Fruit fly (Drosophila melanogaster) whole organism, embryonic: Measurements from ENCODE around the gene lin-52.

Experiments used
- CG1233 ChIP-seq: fragments of 200-800 bp; sonication (Bioruptor generic); optimal IDR thresholded peaks from 4 replicates; lab custom pipeline; 2018; ENCODE audit warnings: missing biosample characterization, mild to moderate bottlenecking, missing genetic modification characterization
- CG14441 ChIP-seq: fragments of 200-800 bp; sonication (Bioruptor generic); IDR thresholded peaks from 2 replicates; pipeline ENCODE4 v1.3.6; 2022; ENCODE audit warnings: missing biosample characterization, missing genetic modification characterization
- CG15514 ChIP-seq: fragments of 200-800 bp; sonication (Bioruptor generic); optimal IDR thresholded peaks from 3 replicates; lab custom pipeline; 2017; ENCODE audit warnings: missing biosample characterization, missing genetic modification characterization, mild to moderate bottlenecking, moderate library complexity, missing genetic modification reagents
- CG16779 ChIP-seq: fragments of 200-800 bp; sonication (Bioruptor generic); IDR thresholded peaks from 2 replicates; pipeline ENCODE4 v1.3.6; 2022; ENCODE audit warnings: missing biosample characterization, missing genetic modification characterization
- CG17829 ChIP-seq: fragments of 200-800 bp; optimal IDR thresholded peaks from 2 replicates; lab custom pipeline; 2019; ENCODE audit warnings: missing biosample characterization, mild to moderate bottlenecking, missing genetic modification characterization, moderate library complexity
- CG17912 ChIP-seq: fragments of 200-800 bp; sonication (Bioruptor generic); optimal IDR thresholded peaks from 2 replicates; lab custom pipeline; 2018; ENCODE audit warnings: missing biosample characterization, mild to moderate bottlenecking, missing genetic modification characterization
- CG2202 ChIP-seq: fragments of 200-800 bp; sonication (Bioruptor generic); optimal IDR thresholded peaks from 2 replicates; lab custom pipeline; 2018; ENCODE audit warnings: missing biosample characterization, mild to moderate bottlenecking, missing genetic modification characterization
- CG4282 ChIP-seq: fragments of 200-800 bp; sonication (Bioruptor generic); optimal IDR thresholded peaks from 2 replicates; lab custom pipeline; 2016; ENCODE audit warnings: missing biosample characterization, missing genetic modification characterization
- CG4617 ChIP-seq: fragments of 200-800 bp; sonication (Bioruptor generic); optimal IDR thresholded peaks from 3 replicates; lab custom pipeline; 2016; ENCODE audit warnings: missing biosample characterization, missing genetic modification characterization, borderline replicate concordance
- CG4854 ChIP-seq: fragments of 200-800 bp; sonication (Bioruptor generic); optimal IDR thresholded peaks from 2 replicates; lab custom pipeline; 2016; ENCODE audit warnings: missing biosample characterization, missing genetic modification characterization, inconsistent platforms
- CG6175 ChIP-seq: fragments of 200-800 bp; sonication (Bioruptor generic); IDR thresholded peaks from 3 replicates; pipeline ENCODE4 v1.3.6; 2022; ENCODE audit warnings: missing biosample characterization, missing genetic modification characterization
- CG6791 ChIP-seq: fragments of 200-800 bp; sonication (Bioruptor generic); IDR thresholded peaks from 3 replicates; pipeline ENCODE4 v1.3.6; 2022; ENCODE audit warnings: missing biosample characterization, missing genetic modification characterization; ENCODE audit not compliant: partially characterized antibody
- CG7372 ChIP-seq: fragments of 200-800 bp; sonication (Bioruptor generic); IDR thresholded peaks from 2 replicates; pipeline ENCODE4 v1.3.6; 2022; ENCODE audit warnings: missing biosample characterization, missing genetic modification characterization
- CG7928 ChIP-seq: fragments of 200-800 bp; sonication (Bioruptor generic); optimal IDR thresholded peaks from 2 replicates; lab custom pipeline; 2017; ENCODE audit warnings: missing biosample characterization, mild to moderate bottlenecking, missing genetic modification characterization
- CG8765 ChIP-seq: fragments of 200-800 bp; sonication (Bioruptor generic); IDR thresholded peaks from 2 replicates; pipeline ENCODE4 v1.3.6; 2022; ENCODE audit warnings: missing biosample characterization, missing genetic modification characterization
- CG8924 ChIP-seq: fragments of 200-800 bp; optimal IDR thresholded peaks from 3 replicates; lab custom pipeline; 2019; ENCODE audit warnings: missing biosample characterization, mild to moderate bottlenecking, missing genetic modification characterization, moderate library complexity
- CG9215 ChIP-seq: fragments of 200-800 bp; sonication (Bioruptor generic); IDR thresholded peaks from 2 replicates; pipeline ENCODE4 v1.3.6; 2022; ENCODE audit warnings: missing biosample characterization, missing genetic modification characterization
- CG9609 ChIP-seq: fragments of 200-800 bp; sonication (Bioruptor generic); optimal IDR thresholded peaks from 3 replicates; lab custom pipeline; 2016; ENCODE audit warnings: missing biosample characterization, missing genetic modification characterization
- Camta ChIP-seq: fragments of 200-800 bp; sonication (Bioruptor generic); optimal IDR thresholded peaks from 2 replicates; lab custom pipeline; 2016; ENCODE audit warnings: missing biosample characterization, missing genetic modification characterization
- CkIIα-i1 ChIP-seq: fragments of 200-800 bp; sonication (Bioruptor generic); IDR thresholded peaks from 2 replicates; pipeline ENCODE4 v1.3.6; 2022; ENCODE audit warnings: missing biosample characterization, missing genetic modification characterization
- HLHmδ ChIP-seq: fragments of 200-800 bp; sonication (Bioruptor generic); optimal IDR thresholded peaks from 2 replicates; lab custom pipeline; 2018; ENCODE audit warnings: missing biosample characterization, mild to moderate bottlenecking, missing genetic modification characterization, moderate library complexity
- Hey ChIP-seq: fragments of 200-800 bp; sonication (Bioruptor generic); optimal IDR thresholded peaks from 3 replicates; lab custom pipeline; 2018; ENCODE audit warnings: missing biosample characterization, mild to moderate bottlenecking, missing genetic modification characterization
- Hmx ChIP-seq: fragments of 200-800 bp; sonication (Bioruptor generic); optimal IDR thresholded peaks from 2 replicates; lab custom pipeline; 2016; ENCODE audit warnings: missing biosample characterization, missing genetic modification characterization
- Neu2 ChIP-seq: fragments of 200-800 bp; sonication (Bioruptor generic); optimal IDR thresholded peaks from 3 replicates; lab custom pipeline; 2016; ENCODE audit warnings: missing biosample characterization, missing genetic modification characterization, borderline replicate concordance
- Oaz ChIP-seq: fragments of 200-800 bp; sonication (Bioruptor generic); IDR thresholded peaks from 2 replicates; pipeline ENCODE4 v1.3.6; 2022; ENCODE audit warnings: missing biosample characterization, missing genetic modification characterization
- Side ChIP-seq: fragments of 200-800 bp; sonication (Bioruptor generic); optimal IDR thresholded peaks from 2 replicates; lab custom pipeline; 2016; ENCODE audit warnings: missing biosample characterization, missing genetic modification characterization
- Usf ChIP-seq: fragments of 200-800 bp; sonication (Bioruptor generic); optimal IDR thresholded peaks from 2 replicates; lab custom pipeline; 2017; ENCODE audit warnings: missing genotype, missing biosample characterization, missing genetic modification characterization
- Vsx1 ChIP-seq: fragments of 200-800 bp; sonication (Bioruptor generic); optimal IDR thresholded peaks from 2 replicates; lab custom pipeline; 2017; ENCODE audit warnings: missing biosample characterization, mild to moderate bottlenecking, missing genetic modification characterization, missing genetic modification reagents
- ac ChIP-seq: fragments of 200-800 bp; sonication (Bioruptor generic); optimal IDR thresholded peaks from 3 replicates; lab custom pipeline; 2017; ENCODE audit warnings: missing biosample characterization, mild to moderate bottlenecking, missing genetic modification characterization
- al ChIP-seq: fragments of 200-800 bp; sonication (Bioruptor generic); IDR thresholded peaks from 2 replicates; pipeline ENCODE4 v1.3.6; 2022; ENCODE audit warnings: missing biosample characterization, missing genetic modification characterization
- amos ChIP-seq: fragments of 200-800 bp; sonication (Bioruptor generic); IDR thresholded peaks from 2 replicates; pipeline ENCODE4 v1.3.6; 2022; ENCODE audit warnings: missing biosample characterization, missing genetic modification characterization; ENCODE audit not compliant: partially characterized antibody
- bbx ChIP-seq: fragments of 200-800 bp; sonication (Bioruptor generic); IDR thresholded peaks from 2 replicates; pipeline ENCODE4 v1.3.6; 2022; ENCODE audit warnings: missing biosample characterization, missing genetic modification characterization; ENCODE audit not compliant: partially characterized antibody
- fru ChIP-seq: fragments of >200 bp; optimal IDR thresholded peaks from 2 replicates; lab custom pipeline; 2017
- gsb-n ChIP-seq: fragments of 200-800 bp; sonication (Bioruptor generic); optimal IDR thresholded peaks from 3 replicates; lab custom pipeline; 2018; ENCODE audit warnings: missing biosample characterization, mild to moderate bottlenecking, missing genetic modification characterization
- ham ChIP-seq: fragments of 200-800 bp; sonication (Bioruptor generic); IDR thresholded peaks from 2 replicates; pipeline ENCODE4 v1.3.6; 2022; ENCODE audit warnings: missing biosample characterization, missing genetic modification characterization
- hbn ChIP-seq: fragments of 200-800 bp; sonication (Bioruptor generic); IDR thresholded peaks from 2 replicates; pipeline ENCODE4 v1.3.6; 2022; ENCODE audit warnings: missing biosample characterization, missing genetic modification characterization; ENCODE audit not compliant: partially characterized antibody
- jigr1 ChIP-seq: fragments of 200-800 bp; sonication (Bioruptor generic); IDR thresholded peaks from 3 replicates; pipeline ENCODE4 v1.3.6; 2022; ENCODE audit warnings: missing biosample characterization, missing genetic modification characterization
- ken ChIP-seq: fragments of 200-800 bp; sonication (Bioruptor generic); IDR thresholded peaks from 3 replicates; pipeline ENCODE4 v1.3.6; 2022; ENCODE audit warnings: missing biosample characterization, missing genetic modification characterization
- kni ChIP-seq: fragments of 200-800 bp; sonication (Bioruptor generic); optimal IDR thresholded peaks from 3 replicates; lab custom pipeline; 2017; ENCODE audit warnings: mild to moderate bottlenecking, missing biosample characterization, missing genetic modification reagents, missing genetic modification characterization
- lilli ChIP-seq: fragments of 200-800 bp; sonication (Bioruptor generic); optimal IDR thresholded peaks from 3 replicates; lab custom pipeline; 2016; ENCODE audit warnings: missing biosample characterization, missing genetic modification characterization
- lov ChIP-seq, 2 experiments: fragments of 200-800 bp in 1 of 2; fragments of >200 bp in 1 of 2; sonication (Bioruptor generic) in 1 of 2; IDR thresholded peaks in 1 of 2; optimal IDR thresholded peaks in 1 of 2; 2 replicates in 1 of 2; 3 replicates in 1 of 2; pipeline versions ENCODE4 v1.3.6 to Lab custom; 2017 to 2022; ENCODE audit warnings: missing biosample characterization in 1 of 2, missing genetic modification characterization in 1 of 2
- luna ChIP-seq: fragments of 200-800 bp; sonication (Bioruptor generic); optimal IDR thresholded peaks from 2 replicates; lab custom pipeline; 2016; ENCODE audit warnings: missing biosample characterization, missing genetic modification characterization
- slou ChIP-seq: fragments of 200-800 bp; sonication (Bioruptor generic); optimal IDR thresholded peaks from 3 replicates; lab custom pipeline; 2016; ENCODE audit warnings: missing biosample characterization, missing genetic modification characterization
- ssp ChIP-seq: fragments of 200-800 bp; sonication (Bioruptor generic); IDR thresholded peaks from 2 replicates; pipeline ENCODE4 v1.3.6; 2022; ENCODE audit warnings: missing biosample characterization, missing genetic modification characterization
- tna ChIP-seq: fragments of 200-800 bp; sonication (Bioruptor generic); IDR thresholded peaks from 2 replicates; pipeline ENCODE4 v1.3.6; 2022; ENCODE audit warnings: missing biosample characterization, missing genetic modification characterization; ENCODE audit not compliant: partially characterized antibody
- tup ChIP-seq: fragments of 200-800 bp; sonication (Bioruptor generic); optimal IDR thresholded peaks from 2 replicates; lab custom pipeline; 2016; ENCODE audit warnings: missing biosample characterization, mild to moderate bottlenecking, missing genetic modification characterization, moderate library complexity
- wor ChIP-seq: fragments of 200-800 bp; sonication (Bioruptor generic); IDR thresholded peaks from 2 replicates; pipeline ENCODE4 v1.3.6; 2022; ENCODE audit warnings: missing biosample characterization, missing genetic modification characterization
- zen ChIP-seq: fragments of 200-800 bp; sonication (Bioruptor generic); optimal IDR thresholded peaks from 3 replicates; lab custom pipeline; 2018; ENCODE audit warnings: missing biosample characterization, mild to moderate bottlenecking, missing genetic modification characterization, moderate library complexity

lin-52 gene

dm6 chrX:5764001-5764892 lies 9.5 kb upstream of the lin-52 start, which contains the start of the genes MAPk-Ak2 and CG42699 (continued):
- TF ChIP-seq CG8765 (no peak), CG4282 (GFP tag; lab: Kevin White, UChicago) (peak; percentile 65), Vsx1 (peak; percentile 78), luna (GFP tag; lab: Kevin White, UChicago) (peak; percentile 67), lilli (peak; percentile 67), slou (GFP tag; lab: Kevin White, UChicago) (peak; percentile 50), al (GFP tag; lab: Robert Waterston, UW) (no peak), CkIIα-i1 (GFP tag; lab: Robert Waterston, UW) (no peak), hbn (GFP tag; lab: Robert Waterston, UW) (0 out of 2 replicates have a peak, but pooled peaks have one; percentile 18), ssp (GFP tag; lab: Robert Waterston, UW) (no peak; the same call in 1 of the 2 replicates), lov (optimal IDR thresholded peaks at IDR 0.05; lab: Kevin White, UChicago) (no peak), lov (GFP tag; IDR thresholded peaks at IDR 0.05; lab: Robert Waterston, UW) (peak; percentile 61; the same call in 1 of the 3 replicates), fru (no peak), CG9609 (peak; percentile 58), Hmx (GFP tag; lab: Kevin White, UChicago) (no peak), CG17912 (GFP tag; lab: Kevin White, UChicago) (peak; percentile 92), bbx (peak; percentile 70), CG7372 (GFP tag; lab: Robert Waterston, UW) (peak; percentile 38; the same call in 1 of the 2 replicates), wor (no peak), Usf (no peak), CG14441 (GFP tag; lab: Robert Waterston, UW) (peak; percentile 56; the same call in 1 of the 2 replicates), ac (GFP tag; lab: Kevin White, UChicago) (peak; percentile 71), tup (peak; percentile 54), CG16779 (GFP tag; lab: Robert Waterston, UW) (peak; percentile 36; the same call in 1 of the 2 replicates), CG4617 (GFP tag; lab: Kevin White, UChicago) (peak; percentile 47), HLHmδ (GFP tag; lab: Kevin White, UChicago) (peak; percentile 38), ham (GFP tag; lab: Robert Waterston, UW) (no peak), CG15514 (GFP tag; lab: Kevin White, UChicago) (peak; percentile 75), CG6791 (GFP tag; lab: Robert Waterston, UW) (peak; percentile 79), CG8924 (tag; lab: Kevin White, UChicago) (peak; percentile 60), CG2202 (tag; lab: Kevin White, UChicago) (peak; percentile 79), CG7928 (peak; percentile 61), zen (tag; lab: Kevin White, UChicago) (peak; percentile 58), ken (GFP tag; lab: Robert Waterston, UW) (no peak), CG1233 (GFP tag; lab: Kevin White, UChicago) (peak; percentile 92), Oaz (GFP tag; lab: Robert Waterston, UW) (no peak), CG9215 (GFP tag; lab: Robert Waterston, UW) (no peak), kni (GFP tag; lab: Kevin White, UChicago) (peak; percentile 99), Hey (tag; lab: Kevin White, UChicago) (peak; percentile 80), tna (peak; percentile 68), CG4854 (GFP tag; lab: Kevin White, UChicago) (peak; percentile 72), gsb-n (peak; percentile 69), Side (GFP tag; lab: Kevin White, UChicago) (peak; percentile 82), Neu2 (no peak), CG6175 (GFP tag; lab: Robert Waterston, UW) (no peak), Camta (peak; percentile 62), CG17829 (tag; lab: Kevin White, UChicago) (peak; percentile 58), jigr1 (GFP tag; lab: Robert Waterston, UW) (no peak), amos (peak; percentile 67)
